Worm (Caenorhabditis elegans): ENCODE results near the gene Y38E10A.14.

- no peak for TF ChIP-seq ama-1 (optimal IDR thresholded peaks at IDR 0.05)
- TF ChIP-seq nfya-1 (tag; optimal IDR thresholded peaks at IDR 0.05), result no peak
- TF ChIP-seq tbx-2 (tag; optimal IDR thresholded peaks at IDR 0.05), result no peak
- TF ChIP-seq pqm-1 (tag; optimal IDR thresholded peaks at IDR 0.05), result no peak
- TF ChIP-seq ceh-2 (tag; optimal IDR thresholded peaks at IDR 0.05), result no peak
Observed at ce11 chrII:12636602-12637001, 12.3 kb upstream of the Y38E10A.14 start, which contains the start of gene nhr-234.

All from whole organism, late embryonic.